Worm (Caenorhabditis elegans): ENCODE measurements around the gene Y39B6A.3.

DNA sequence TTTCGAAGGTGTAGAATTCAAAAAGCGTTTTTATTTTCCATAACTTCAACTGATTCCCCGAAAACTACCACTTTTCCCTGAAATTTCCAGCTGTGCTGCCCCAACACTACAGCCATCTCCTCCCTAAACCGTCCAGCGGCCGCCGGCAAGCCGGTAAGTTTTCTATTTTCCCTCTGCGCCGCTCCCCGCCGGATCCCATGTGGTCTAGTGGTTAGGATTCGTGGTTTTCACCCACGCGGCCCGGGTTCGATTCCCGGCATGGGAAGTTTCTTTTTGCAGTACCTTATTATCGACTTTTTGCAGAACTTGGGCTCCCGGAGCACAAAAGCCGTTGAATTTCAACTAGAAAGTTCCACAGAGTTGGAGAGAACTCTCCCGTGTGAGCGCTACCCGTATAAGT is 47.2 kb downstream of the Y39B6A.3 start:
- TF ChIP-seq pqm-1 (tag; optimal IDR thresholded peaks at IDR 0.05) (no peak), nhr-232 (tag; optimal IDR thresholded peaks at IDR 0.05) (no peak), ceh-2 (tag; optimal IDR thresholded peaks at IDR 0.05) (no peak), pag-3 (tag; optimal IDR thresholded peaks at IDR 0.05; ENCODE audit: borderline replicate concordance) (no peak)
